Comparison of ENCODE assay signal across 4 worm cellular contexts in the genomic region with DNA sequence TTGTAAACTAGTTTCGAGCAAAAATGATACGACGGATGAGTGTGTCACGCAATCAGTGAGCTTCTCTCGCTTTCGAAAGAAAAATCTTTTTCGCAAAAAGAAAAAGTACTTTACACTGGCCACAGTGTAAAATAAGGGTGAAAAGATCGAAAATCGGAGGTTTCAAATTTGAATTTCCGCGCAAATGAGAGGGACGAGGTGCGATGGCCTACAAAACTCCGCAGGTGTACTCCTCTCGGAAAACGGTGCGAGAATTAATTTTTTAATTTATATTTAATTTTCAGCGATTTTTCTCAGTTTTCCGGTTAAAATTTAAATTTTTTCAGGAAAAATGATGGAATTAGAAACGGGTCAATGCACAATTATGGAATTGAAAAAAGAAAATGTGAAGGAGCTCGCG.
TF ChIP-seq lines count a peak whose summit lies in the region.

TSS of gene mrt-2 (plus strand) at position 49 of the 400 bp plus-strand sequence.

TF ChIP-seq in whole organism, L2 larva, 48 proteins besides CTCF, POLR2A, EP300 and RAD21 (continues in another document):
- TF ChIP-seq lsy-2 (tag; optimal IDR thresholded peaks at IDR 0.05; lab: Kevin White, UChicago) (peak; percentile 66 to 87), sma-3 (GFP tag; optimal IDR thresholded peaks at IDR 0.05; lab: Kevin White, UChicago) (peak; percentile 86), crh-2 (tag; optimal IDR thresholded peaks at IDR 0.05; lab: Kevin White, UChicago) (peak; percentile 76), lin-13 (GFP tag; optimal IDR thresholded peaks at IDR 0.05; lab: Kevin White, UChicago) (peak; percentile 76), ztf-11 (tag; optimal IDR thresholded peaks at IDR 0.05; lab: Kevin White, UChicago) (no peak), snpc-4 (tag; optimal IDR thresholded peaks at IDR 0.05; lab: Kevin White, UChicago) (peak; percentile 40), nhr-129 (tag; optimal IDR thresholded peaks at IDR 0.05; lab: Kevin White, UChicago) (peak; percentile 48), nhr-237 (tag; optimal IDR thresholded peaks at IDR 0.05; lab: Kevin White, UChicago) (no peak), dmd-4 (tag; optimal IDR thresholded peaks at IDR 0.05; lab: Kevin White, UChicago) (no peak), gmeb-1 (tag; optimal IDR thresholded peaks at IDR 0.05; lab: Kevin White, UChicago) (peak; percentile 98), nhr-21 (tag; optimal IDR thresholded peaks at IDR 0.05; lab: Kevin White, UChicago) (peak; percentile 60), elt-1 (tag; optimal IDR thresholded peaks at IDR 0.05; lab: Kevin White, UChicago) (no peak), aly-2 (tag; optimal IDR thresholded peaks at IDR 0.05; lab: Kevin White, UChicago) (no peak), C34F6.9 (tag; optimal IDR thresholded peaks at IDR 0.05; lab: Kevin White, UChicago) (peak; percentile 81), blmp-1 (tag; optimal IDR thresholded peaks at IDR 0.05; lab: Kevin White, UChicago; ENCODE audit: insufficient read depth) (peak; percentile 48), lin-11 (tag; optimal IDR thresholded peaks at IDR 0.05; lab: Kevin White, UChicago) (peak; percentile 54), Y55F3AM.14 (GFP tag; optimal IDR thresholded peaks at IDR 0.05; lab: Kevin White, UChicago) (no peak), nhr-12 (tag; optimal IDR thresholded peaks at IDR 0.05; lab: Kevin White, UChicago) (no peak), nhr-6 (tag; optimal IDR thresholded peaks at IDR 0.05; lab: Kevin White, UChicago) (peak; percentile 44), skn-1 (tag; optimal IDR thresholded peaks at IDR 0.05; lab: Kevin White, UChicago) (no peak), fos-1 (tag; optimal IDR thresholded peaks at IDR 0.05; lab: Kevin White, UChicago) (peak; percentile 17), elt-3 (tag; optimal IDR thresholded peaks at IDR 0.05; lab: Kevin White, UChicago) (no peak)

TF ChIP-seq in whole organism, L4 larva, 104 proteins besides CTCF, POLR2A, EP300 and RAD21 (continues in another document):
- TF ChIP-seq set-16 (GFP tag; IDR thresholded peaks at IDR 0.05; lab: Robert Waterston, UW) (no peak), nhr-6 (tag; optimal IDR thresholded peaks at IDR 0.05; lab: Kevin White, UChicago) (peak; percentile 70), nhr-28 (tag; optimal IDR thresholded peaks at IDR 0.05; lab: Kevin White, UChicago) (peak; percentile 24), lin-38 (GFP tag; IDR thresholded peaks at IDR 0.05; lab: Robert Waterston, UW) (peak; percentile 70), daf-19 (GFP tag; conservative IDR thresholded peaks at IDR 0.05; lab: Robert Waterston, UW) (no peak), tag-97 (GFP tag; IDR thresholded peaks at IDR 0.05; lab: Robert Waterston, UW) (no peak), dmd-6 (GFP tag; IDR thresholded peaks at IDR 0.05; lab: Robert Waterston, UW) (peak; percentile 46), skn-1 (tag; optimal IDR thresholded peaks at IDR 0.05; lab: Kevin White, UChicago) (no peak), duxl-1 (tag; optimal IDR thresholded peaks at IDR 0.05; lab: Kevin White, UChicago; ENCODE audit: poor library complexity) (peak; percentile 47), lin-13 (GFP tag; optimal IDR thresholded peaks at IDR 0.05; lab: Kevin White, UChicago) (peak; percentile 45), unc-130 (GFP tag; optimal IDR thresholded peaks at IDR 0.05; lab: Kevin White, UChicago) (peak; percentile 75), hif-1 (tag; optimal IDR thresholded peaks at IDR 0.05; lab: Kevin White, UChicago) (peak in 1 of 2 experiments; percentile 93), aly-2 (tag; optimal IDR thresholded peaks at IDR 0.05; lab: Kevin White, UChicago) (no peak), nhr-102 (tag; optimal IDR thresholded peaks at IDR 0.05; lab: Kevin White, UChicago) (peak; percentile 49), nhr-10 (tag; optimal IDR thresholded peaks at IDR 0.05; lab: Kevin White, UChicago) (no peak), mes-2 (tag; optimal IDR thresholded peaks at IDR 0.05; lab: Kevin White, UChicago; ENCODE audit: poor library complexity, severe bottlenecking) (peak; percentile 99), attf-4 (tag; optimal IDR thresholded peaks at IDR 0.05; lab: Kevin White, UChicago) (no peak), nhr-42 (GFP tag; IDR thresholded peaks at IDR 0.05; lab: Robert Waterston, UW) (no peak; the same call in 1 of the 2 replicates), lin-39 (tag; optimal IDR thresholded peaks at IDR 0.05; lab: Kevin White, UChicago) (no peak), sdz-12 (GFP tag; optimal IDR thresholded peaks at IDR 0.05; lab: Kevin White, UChicago) (peak; percentile 4), lsy-2 (tag; optimal IDR thresholded peaks at IDR 0.05; lab: Kevin White, UChicago) (peak in 1 of 2 experiments; percentile 83), mxl-2 (GFP tag; conservative IDR thresholded peaks at IDR 0.05; lab: Robert Waterston, UW) (no peak)

TF ChIP-seq in whole organism, late embryonic, 69 proteins besides CTCF, POLR2A, EP300 and RAD21 (continues in another document):
- TF ChIP-seq hlh-13 (GFP tag; optimal IDR thresholded peaks at IDR 0.05; lab: Kevin White, UChicago) (no peak), pqm-1 (tag; optimal IDR thresholded peaks at IDR 0.05; lab: Kevin White, UChicago) (peak; percentile 43), elt-4 (tag; optimal IDR thresholded peaks at IDR 0.05; lab: Kevin White, UChicago) (no peak), hlh-6 (tag; optimal IDR thresholded peaks at IDR 0.05; lab: Kevin White, UChicago) (no peak), ref-2 (tag; optimal IDR thresholded peaks at IDR 0.05; lab: Kevin White, UChicago) (peak; percentile 83), syd-9 (tag; optimal IDR thresholded peaks at IDR 0.05; lab: Kevin White, UChicago) (no peak), sdc-2 (tag; optimal IDR thresholded peaks at IDR 0.05; lab: Kevin White, UChicago) (no peak), nfya-1 (tag; optimal IDR thresholded peaks at IDR 0.05; lab: Kevin White, UChicago) (peak; percentile 15), K02D7.2 (tag; optimal IDR thresholded peaks at IDR 0.05; lab: Kevin White, UChicago) (no peak), fkh-10 (GFP tag; optimal IDR thresholded peaks at IDR 0.05; lab: Kevin White, UChicago) (no peak), pax-1 (tag; optimal IDR thresholded peaks at IDR 0.05; lab: Kevin White, UChicago) (no peak), dve-1 (tag; optimal IDR thresholded peaks at IDR 0.05; lab: Kevin White, UChicago) (no peak), unc-86 (tag; optimal IDR thresholded peaks at IDR 0.05; lab: Kevin White, UChicago) (no peak), tbx-7 (tag; optimal IDR thresholded peaks at IDR 0.05; lab: Kevin White, UChicago) (peak; percentile 86), ceh-19 (GFP tag; optimal IDR thresholded peaks at IDR 0.05; lab: Kevin White, UChicago) (no peak), sox-2 (GFP tag; IDR thresholded peaks at IDR 0.05; lab: Robert Waterston, UW) (no peak), fax-1 (tag; optimal IDR thresholded peaks at IDR 0.05; lab: Kevin White, UChicago) (peak; percentile 49), lin-11 (tag; optimal IDR thresholded peaks at IDR 0.05; lab: Kevin White, UChicago) (no peak), mec-3 (tag; optimal IDR thresholded peaks at IDR 0.05; lab: Kevin White, UChicago; ENCODE audit: borderline replicate concordance) (peak; percentile 74), F13H6.1 (tag; optimal IDR thresholded peaks at IDR 0.05; lab: Kevin White, UChicago) (peak; percentile 46), elt-2 (tag; optimal IDR thresholded peaks at IDR 0.05; lab: Kevin White, UChicago) (peak; percentile 55), tbx-2 (tag; optimal IDR thresholded peaks at IDR 0.05; lab: Kevin White, UChicago) (peak; percentile 90), gmeb-2 (tag; optimal IDR thresholded peaks at IDR 0.05; lab: Kevin White, UChicago) (peak; percentile 23), ceh-2 (tag; optimal IDR thresholded peaks at IDR 0.05; lab: Kevin White, UChicago) (peak; percentile 92), ceh-45 (GFP tag; IDR thresholded peaks at IDR 0.05; lab: Robert Waterston, UW) (no peak)

TF ChIP-seq in whole organism, mixed stage, embryonic, 35 proteins besides CTCF, POLR2A, EP300 and RAD21:
- TF ChIP-seq ceh-83 (GFP tag; optimal IDR thresholded peaks at IDR 0.05; lab: Kevin White, UChicago) (no peak), nhr-28 (tag; optimal IDR thresholded peaks at IDR 0.05; lab: Kevin White, UChicago) (no peak), ces-1 (GFP tag; optimal IDR thresholded peaks at IDR 0.05; lab: Kevin White, UChicago) (peak; percentile 53), lsy-2 (tag; optimal IDR thresholded peaks at IDR 0.05; lab: Kevin White, UChicago) (peak; percentile 69), nhr-76 (tag; optimal IDR thresholded peaks at IDR 0.05; lab: Kevin White, UChicago) (no peak), cnd-1 (tag; optimal IDR thresholded peaks at IDR 0.05; lab: Kevin White, UChicago) (no peak), sptf-1 (tag; optimal IDR thresholded peaks at IDR 0.05; lab: Kevin White, UChicago) (peak; percentile 29), ceh-39 (tag; optimal IDR thresholded peaks at IDR 0.05; lab: Kevin White, UChicago) (no peak), hlh-1 (tag; optimal IDR thresholded peaks at IDR 0.05; lab: Kevin White, UChicago) (peak; percentile 32), mep-1 (tag; optimal IDR thresholded peaks at IDR 0.05; lab: Kevin White, UChicago) (peak; percentile 45), bed-3 (GFP tag; optimal IDR thresholded peaks at IDR 0.05; lab: Kevin White, UChicago) (no peak), mls-2 (tag; optimal IDR thresholded peaks at IDR 0.05; lab: Kevin White, UChicago) (no peak), nhr-237 (tag; optimal IDR thresholded peaks at IDR 0.05; lab: Kevin White, UChicago) (peak; percentile 34), drap-1 (GFP tag; optimal IDR thresholded peaks at IDR 0.05; lab: Kevin White, UChicago) (peak; percentile 2), pha-4 (tag; optimal IDR thresholded peaks at IDR 0.05; lab: Kevin White, UChicago) (peak; percentile 7), unc-39 (tag; optimal IDR thresholded peaks at IDR 0.05; lab: Kevin White, UChicago) (no peak), ham-2 (GFP tag; optimal IDR thresholded peaks at IDR 0.05; lab: Kevin White, UChicago) (no peak), tbx-8 (GFP tag; optimal IDR thresholded peaks at IDR 0.05; lab: Kevin White, UChicago) (no peak), mab-5 (tag; optimal IDR thresholded peaks at IDR 0.05; lab: Kevin White, UChicago) (no peak), M03D4.4 (tag; optimal IDR thresholded peaks at IDR 0.05; lab: Kevin White, UChicago) (no peak)
TF ChIP-seq in whole organism, mixed stage, embryonic: peak in this region for 8.
